Worm (Caenorhabditis elegans) whole organism, young adult: Measurements from ENCODE around the gene glt-6.

Experiments
- B0019.2 ChIP-seq: fragments of 200-800 bp; sonication (Bioruptor generic); conservative IDR thresholded peaks from 2 replicates; pipeline ENCODE4 v1.3.6; 2022; ENCODE audit warnings: missing genetic modification reagents, missing genetic modification characterization, missing compliant biosample characterization
- D2030.7 ChIP-seq: fragments of 200-800 bp; sonication (Bioruptor generic); IDR thresholded peaks from 2 replicates; pipeline ENCODE4 v1.3.6; 2022; ENCODE audit warnings: missing genetic modification reagents, missing genetic modification characterization, missing compliant biosample characterization
- F22D6.2 ChIP-seq: sonication (generic microtip); optimal IDR thresholded peaks from 2 replicates; lab custom pipeline; 2016; ENCODE audit warnings: mild to moderate bottlenecking, missing genetic modification characterization, missing compliant biosample characterization
- F33H1.4 ChIP-seq: fragments of 200-800 bp; sonication (Bioruptor generic); IDR thresholded peaks from 2 replicates; pipeline ENCODE4 v1.3.6; 2022; ENCODE audit warnings: missing genetic modification reagents, missing genetic modification characterization, missing compliant biosample characterization
- F37B4.10 ChIP-seq: fragments of 200-800 bp; sonication (Bioruptor generic); IDR thresholded peaks from 2 replicates; pipeline ENCODE4 v1.3.6; 2022; ENCODE audit warnings: missing genetic modification characterization, missing compliant biosample characterization
- F49E8.2 ChIP-seq: sonication (generic microtip); optimal IDR thresholded peaks from 3 replicates; lab custom pipeline; 2017; ENCODE audit warnings: missing genetic modification characterization, mild to moderate bottlenecking, missing compliant biosample characterization, antibody characterized with exemption, moderate library complexity; ENCODE audit not compliant: insufficient read depth
- K11D2.4 ChIP-seq: fragments of 200-800 bp; sonication (Bioruptor generic); IDR thresholded peaks from 2 replicates; pipeline ENCODE4 v1.3.6; 2022; ENCODE audit warnings: missing genetic modification reagents, missing genetic modification characterization, missing compliant biosample characterization
- Y53G8AR.9 ChIP-seq: fragments of 200-800 bp; sonication (Bioruptor generic); conservative IDR thresholded peaks from 2 replicates; pipeline ENCODE4 v1.3.6; 2022; ENCODE audit warnings: missing genetic modification reagents, missing genetic modification characterization, missing compliant biosample characterization
- ZK185.1 ChIP-seq: sonication (generic microtip); optimal IDR thresholded peaks from 2 replicates; lab custom pipeline; 2016; ENCODE audit warnings: mild to moderate bottlenecking, missing genetic modification characterization, missing compliant biosample characterization; ENCODE audit not compliant: poor library complexity, severe bottlenecking
- ama-1 ChIP-seq, 3 experiments: fragments of 150-350 bp in 1 of 3; sonication (generic microtip) in 2 of 3; optimal IDR thresholded peaks; 2 replicates each; lab custom pipeline; 2014 to 2018; ENCODE audit warnings: missing biosample characterization in 2 of 3, missing genetic modification characterization in 2 of 3, missing genetic modification reagents in 2 of 3
- attf-3 ChIP-seq: fragments of 200-800 bp; sonication (Bioruptor generic); conservative IDR thresholded peaks from 2 replicates; pipeline ENCODE4 v1.3.6; 2022; ENCODE audit warnings: missing genetic modification reagents, missing genetic modification characterization, missing compliant biosample characterization
- bed-1 ChIP-seq: fragments of 200-800 bp; sonication (Bioruptor generic); IDR thresholded peaks from 2 replicates; pipeline ENCODE4 v1.3.6; 2022; ENCODE audit warnings: missing genetic modification reagents, missing genetic modification characterization, missing compliant biosample characterization
- cebp-1 ChIP-seq, 2 experiments: fragments of 200-800 bp in 1 of 2; sonication (Bioruptor generic) in 1 of 2; sonication (generic microtip) in 1 of 2; IDR thresholded peaks in 1 of 2; optimal IDR thresholded peaks in 1 of 2; 2 replicates each; pipeline versions ENCODE4 v1.3.6 to Lab custom; 2017 to 2022; ENCODE audit warnings: missing compliant biosample characterization in 2 of 2, missing genetic modification characterization in 2 of 2, mild to moderate bottlenecking in 1 of 2, missing genetic modification reagents in 1 of 2, moderate library complexity in 1 of 2
- cebp-2 ChIP-seq: fragments of 200-800 bp; sonication (Bioruptor generic); IDR thresholded peaks from 2 replicates; pipeline ENCODE4 v1.3.6; 2022; ENCODE audit warnings: missing genetic modification characterization, missing compliant biosample characterization
- ceh-79 ChIP-seq: sonication (generic microtip); optimal IDR thresholded peaks from 2 replicates; lab custom pipeline; 2017; ENCODE audit warnings: mild to moderate bottlenecking, missing genetic modification characterization, missing compliant biosample characterization
- ceh-91 ChIP-seq: fragments of 200-800 bp; sonication (Bioruptor generic); IDR thresholded peaks from 2 replicates; pipeline ENCODE4 v1.3.6; 2022; ENCODE audit warnings: missing genetic modification reagents, missing genetic modification characterization, missing compliant biosample characterization
- chd-7 ChIP-seq: sonication (generic microtip); optimal IDR thresholded peaks from 2 replicates; lab custom pipeline; 2016; ENCODE audit warnings: mild to moderate bottlenecking, missing genetic modification characterization, moderate library complexity, missing compliant biosample characterization
- dpl-1 ChIP-seq: fragments of 150-350 bp; optimal IDR thresholded peaks from 2 replicates; lab custom pipeline; 2014; ENCODE audit warnings: missing biosample characterization, missing genetic modification reagents, missing genetic modification characterization
- efl-1 ChIP-seq: fragments of 150-350 bp; optimal IDR thresholded peaks from 2 replicates; lab custom pipeline; 2014; ENCODE audit warnings: missing biosample characterization, missing genetic modification reagents, missing genetic modification characterization
- him-1 ChIP-seq: sonication (generic microtip); optimal IDR thresholded peaks from 2 replicates; lab custom pipeline; 2016; ENCODE audit warnings: missing genotype, missing genetic modification reagents, missing genetic modification characterization, missing compliant biosample characterization
- hlh-12 ChIP-seq: sonication (generic microtip); optimal IDR thresholded peaks from 2 replicates; lab custom pipeline; 2016; ENCODE audit warnings: missing genetic modification characterization, missing compliant biosample characterization
- hlh-26 ChIP-seq: fragments of 200-800 bp; sonication (Bioruptor generic); conservative IDR thresholded peaks from 2 replicates; pipeline ENCODE4 v1.3.6; 2022; ENCODE audit warnings: missing genetic modification reagents, missing genetic modification characterization, missing compliant biosample characterization
- hmg-1.2 ChIP-seq: fragments of 200-800 bp; sonication (Bioruptor generic); IDR thresholded peaks from 2 replicates; pipeline ENCODE4 v1.3.6; 2022; ENCODE audit warnings: missing genetic modification reagents, missing genetic modification characterization, missing compliant biosample characterization
- hmg-20 ChIP-seq: fragments of 200-800 bp; sonication (Bioruptor generic); IDR thresholded peaks from 2 replicates; pipeline ENCODE4 v1.3.6; 2022; ENCODE audit warnings: missing genetic modification reagents, missing genetic modification characterization, missing compliant biosample characterization
- lag-1 ChIP-seq: fragments of 200-800 bp; sonication (Bioruptor generic); IDR thresholded peaks from 2 replicates; pipeline ENCODE4 v1.3.6; 2022; ENCODE audit warnings: missing genetic modification reagents, missing genetic modification characterization, missing compliant biosample characterization
- let-526 ChIP-seq: fragments of 200-800 bp; sonication (Bioruptor generic); IDR thresholded peaks from 2 replicates; pipeline ENCODE4 v1.3.6; 2022; ENCODE audit warnings: missing genetic modification reagents, missing genetic modification characterization, missing compliant biosample characterization
- lin-26 ChIP-seq: fragments of 200-800 bp; sonication (Bioruptor generic); IDR thresholded peaks from 2 replicates; pipeline ENCODE4 v1.3.6; 2022; ENCODE audit warnings: missing genetic modification reagents, missing genetic modification characterization, missing compliant biosample characterization
- lin-40 ChIP-seq: sonication (generic microtip); optimal IDR thresholded peaks from 2 replicates; lab custom pipeline; 2016; ENCODE audit warnings: missing genetic modification characterization, mild to moderate bottlenecking, missing compliant biosample characterization, missing genotype, missing genetic modification reagents
- lir-1 ChIP-seq: fragments of 200-800 bp; sonication (Bioruptor generic); conservative IDR thresholded peaks from 2 replicates; pipeline ENCODE4 v1.3.6; 2022; ENCODE audit warnings: missing genetic modification reagents, missing genetic modification characterization, missing compliant biosample characterization
- madf-6 ChIP-seq: fragments of 200-800 bp; sonication (Bioruptor generic); IDR thresholded peaks from 2 replicates; pipeline ENCODE4 v1.3.6; 2022; ENCODE audit warnings: missing genetic modification reagents, missing genetic modification characterization, missing compliant biosample characterization
- madf-8 ChIP-seq: fragments of 200-800 bp; sonication (Bioruptor generic); conservative IDR thresholded peaks from 2 replicates; pipeline ENCODE4 v1.3.6; 2022; ENCODE audit warnings: missing genetic modification reagents, missing genetic modification characterization, missing compliant biosample characterization
- mel-28 ChIP-seq: sonication (generic microtip); optimal IDR thresholded peaks from 2 replicates; lab custom pipeline; 2016; ENCODE audit warnings: borderline replicate concordance, mild to moderate bottlenecking, missing genetic modification characterization, missing compliant biosample characterization
- mes-4 ChIP-seq: sonication (generic microtip); optimal IDR thresholded peaks from 2 replicates; lab custom pipeline; 2016; ENCODE audit warnings: missing genotype, missing genetic modification characterization, missing compliant biosample characterization
- mxl-1 ChIP-seq: sonication (generic microtip); optimal IDR thresholded peaks from 2 replicates; lab custom pipeline; 2016; ENCODE audit warnings: missing genetic modification characterization, missing compliant biosample characterization
- nfyb-1 ChIP-seq: fragments of 200-800 bp; sonication (Bioruptor generic); IDR thresholded peaks from 2 replicates; pipeline ENCODE4 v1.3.6; 2022; ENCODE audit warnings: missing genetic modification reagents, missing genetic modification characterization, missing compliant biosample characterization
- nhr-80 ChIP-seq: sonication (generic microtip); optimal IDR thresholded peaks from 2 replicates; lab custom pipeline; 2016; ENCODE audit warnings: missing genetic modification characterization, missing compliant biosample characterization
- nhr-90 ChIP-seq: sonication (generic microtip); optimal IDR thresholded peaks from 2 replicates; lab custom pipeline; 2016; ENCODE audit warnings: missing genotype, mild to moderate bottlenecking, missing genetic modification characterization, missing compliant biosample characterization
- rcor-1 ChIP-seq: fragments of 200-800 bp; sonication (Bioruptor generic); IDR thresholded peaks from 2 replicates; pipeline ENCODE4 v1.3.6; 2022; ENCODE audit warnings: missing genetic modification reagents, missing genetic modification characterization, missing compliant biosample characterization
- snpc-1.3 ChIP-seq: sonication (generic microtip); optimal IDR thresholded peaks from 2 replicates; lab custom pipeline; 2017; ENCODE audit warnings: missing genetic modification characterization, mild to moderate bottlenecking, missing compliant biosample characterization, antibody characterized with exemption, moderate library complexity, missing genotype, missing genetic modification reagents; ENCODE audit not compliant: insufficient read depth
- snpc-3.4 ChIP-seq: sonication (generic microtip); optimal IDR thresholded peaks from 2 replicates; lab custom pipeline; 2017; ENCODE audit warnings: missing genetic modification characterization, mild to moderate bottlenecking, missing compliant biosample characterization, antibody characterized with exemption, moderate library complexity, missing genotype, missing genetic modification reagents
- tbp1 ChIP-seq: fragments of 200-800 bp; sonication (Bioruptor generic); optimal IDR thresholded peaks from 2 replicates; lab custom pipeline; 2018; ENCODE audit warnings: mild to moderate bottlenecking, missing genetic modification characterization, missing compliant biosample characterization
- tbx-9 ChIP-seq: sonication (generic microtip); optimal IDR thresholded peaks from 2 replicates; lab custom pipeline; 2016; ENCODE audit warnings: borderline replicate concordance, missing genetic modification characterization, inconsistent platforms, missing compliant biosample characterization
- tlf-1 ChIP-seq: fragments of 200-800 bp; sonication (Bioruptor generic); optimal IDR thresholded peaks from 2 replicates; lab custom pipeline; 2018; ENCODE audit warnings: mild to moderate bottlenecking, missing genetic modification characterization, missing compliant biosample characterization
- unc-130 ChIP-seq: sonication (generic microtip); optimal IDR thresholded peaks from 2 replicates; lab custom pipeline; 2016; ENCODE audit warnings: missing genetic modification reagents, missing genetic modification characterization, missing compliant biosample characterization
- unc-62 ChIP-seq: fragments of 150-350 bp; optimal IDR thresholded peaks from 2 replicates; lab custom pipeline; 2014; ENCODE audit warnings: missing biosample characterization, missing genetic modification reagents, missing genetic modification characterization
- zfh-2 ChIP-seq: fragments of 200-800 bp; sonication (Bioruptor generic); conservative IDR thresholded peaks from 2 replicates; pipeline ENCODE4 v1.3.6; 2022; ENCODE audit warnings: missing genetic modification reagents, missing genetic modification characterization, missing compliant biosample characterization
- ztf-26 ChIP-seq: sonication (generic microtip); optimal IDR thresholded peaks from 2 replicates; lab custom pipeline; 2017; ENCODE audit warnings: missing genetic modification characterization, missing compliant biosample characterization
- ztf-28 ChIP-seq: fragments of 200-800 bp; sonication (Bioruptor generic); IDR thresholded peaks from 2 replicates; pipeline ENCODE4 v1.3.6; 2022; ENCODE audit warnings: missing genetic modification reagents, missing genetic modification characterization, missing compliant biosample characterization

The glt-6 gene

DNA sequence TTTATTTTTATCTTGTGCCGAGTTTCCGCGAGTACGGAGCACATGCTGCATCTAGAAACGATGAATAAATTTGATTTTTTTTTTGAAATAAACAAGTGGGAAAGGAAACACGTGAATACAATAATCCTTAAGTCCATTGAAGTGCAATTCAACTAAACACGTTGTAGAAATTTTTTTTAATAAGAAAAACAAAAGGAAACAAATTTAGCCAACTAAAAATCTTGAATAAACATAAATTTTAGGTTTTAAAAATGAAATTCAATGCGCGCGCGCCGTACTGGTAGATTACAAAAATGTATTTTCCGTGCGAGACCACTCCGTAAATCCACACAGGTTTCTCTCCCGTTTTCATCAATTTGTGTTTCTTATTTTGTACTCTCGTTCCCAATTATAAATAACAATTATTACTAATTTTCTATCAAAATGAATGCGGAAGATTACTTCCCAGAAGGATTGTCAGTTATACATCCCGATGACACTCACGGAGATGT lies 30.2 kb upstream of the glt-6 start, which contains the start of the genes plk-3 and F55G1.6 (continued):
- TF ChIP-seq madf-8 (GFP tag; lab: Robert Waterston, UW) (peak; percentile 73), ceh-79 (tag; lab: Kevin White, UChicago) (no peak), tbp1 (peak; percentile 10), F33H1.4 (GFP tag; lab: Robert Waterston, UW) (peak; percentile 89), dpl-1 (GFP tag; lab: Kevin White, UChicago) (peak; percentile 35), madf-6 (GFP tag; lab: Robert Waterston, UW) (peak; percentile 91), let-526 (no peak), nhr-80 (no peak), nhr-90 (no peak), hmg-1.2 (GFP tag; lab: Robert Waterston, UW) (peak; percentile 12; the same call in 1 of the 2 replicates), rcor-1 (GFP tag; lab: Robert Waterston, UW) (peak; percentile 24; the same call in 1 of the 2 replicates), lin-40 (tag; lab: Kevin White, UChicago) (no peak), mes-4 (tag; lab: Kevin White, UChicago) (no peak), hlh-26 (GFP tag; lab: Robert Waterston, UW) (no peak), lin-26 (GFP tag; lab: Robert Waterston, UW) (no peak), F37B4.10 (no peak), hlh-12 (tag; lab: Kevin White, UChicago) (no peak), D2030.7 (GFP tag; lab: Robert Waterston, UW) (peak; percentile 57), efl-1 (peak; percentile 94), cebp-2 (GFP tag; lab: Robert Waterston, UW) (no peak), hmg-20 (GFP tag; lab: Robert Waterston, UW) (no peak), Y53G8AR.9 (GFP tag; lab: Robert Waterston, UW) (no peak), ama-1 (optimal IDR thresholded peaks at IDR 0.05; lab: Kevin White, UChicago) (no peak), ama-1 (GFP tag; optimal IDR thresholded peaks at IDR 0.05; lab: Kevin White, UChicago) (no peak), ztf-28 (no peak), K11D2.4 (no peak), zfh-2 (GFP tag; lab: Robert Waterston, UW) (no peak), ceh-91 (GFP tag; lab: Robert Waterston, UW) (peak; percentile 73), F49E8.2 (tag; lab: Kevin White, UChicago) (peak; percentile 44), snpc-3.4 (tag; lab: Kevin White, UChicago) (peak; percentile 53), lag-1 (GFP tag; lab: Robert Waterston, UW) (no peak), F22D6.2 (tag; lab: Kevin White, UChicago) (no peak), unc-62 (GFP tag; lab: Kevin White, UChicago) (no peak), nfyb-1 (no peak), bed-1 (no peak), attf-3 (no peak), B0019.2 (GFP tag; lab: Robert Waterston, UW) (peak; percentile 52; the same call in 1 of the 2 replicates), ZK185.1 (tag; lab: Kevin White, UChicago) (no peak), unc-130 (GFP tag; lab: Kevin White, UChicago) (no peak), snpc-1.3 (tag; lab: Kevin White, UChicago) (peak; percentile 20), tbx-9 (tag; lab: Kevin White, UChicago) (no peak), mxl-1 (no peak), lir-1 (GFP tag; lab: Robert Waterston, UW) (no peak), tlf-1 (GFP tag; lab: Kevin White, UChicago) (no peak), ztf-26 (tag; lab: Kevin White, UChicago) (no peak), him-1 (tag; lab: Kevin White, UChicago) (peak; percentile 11), cebp-1 (GFP tag; IDR thresholded peaks at IDR 0.05; lab: Robert Waterston, UW) (no peak), cebp-1 (tag; optimal IDR thresholded peaks at IDR 0.05; lab: Kevin White, UChicago) (no peak), mel-28 (tag; lab: Kevin White, UChicago) (no peak), chd-7 (no peak)
